Worm (Caenorhabditis elegans) whole organism, mixed stage, embryonic: ENCODE results near the gene F37H8.5.

Source experiments
- elt-1 ChIP-seq: sonication (generic microtip); optimal IDR thresholded peaks from 2 replicates; lab custom pipeline; 2017; ENCODE audit warnings: missing genetic modification characterization, mild to moderate bottlenecking, missing compliant biosample characterization, antibody characterized with exemption, moderate library complexity, borderline replicate concordance; ENCODE audit not compliant: insufficient read depth
- snpc-4 ChIP-seq: fragments of 150-350 bp; optimal IDR thresholded peaks from 2 replicates; lab custom pipeline; 2014; ENCODE audit warnings: missing biosample characterization, missing genetic modification characterization
- sptf-1 ChIP-seq: sonication (generic microtip); optimal IDR thresholded peaks from 2 replicates; lab custom pipeline; 2017; ENCODE audit warnings: mild to moderate bottlenecking, missing genetic modification characterization, moderate library complexity, missing compliant biosample characterization

- no peak for TF ChIP-seq snpc-4 (tag; lab: Kevin White, UChicago)
- TF ChIP-seq elt-1 (tag; lab: Kevin White, UChicago) = no peak
- no peak for TF ChIP-seq sptf-1 (tag; lab: Kevin White, UChicago)
Measured at ce11 chrII:11202581-11203271, 14.7 kb downstream of the F37H8.5 start, which contains the start of gene srap-1.
